Worm (Caenorhabditis elegans): ENCODE measurements around the gene W05E10.1.

ce11 chrV:11706353-11706752 lies 14.9 kb upstream of the W05E10.1 start:
- TF ChIP-seq pha-4 (tag; optimal IDR thresholded peaks at IDR 0.05) (no peak), ahr-1 (tag; optimal IDR thresholded peaks at IDR 0.05) (no peak), F13H6.1 (tag; optimal IDR thresholded peaks at IDR 0.05) (no peak)

Measured in whole organism, late embryonic.